Worm (Caenorhabditis elegans) whole organism, late embryonic: ENCODE results near the gene sre-32.

Experiments used
- ama-1 ChIP-seq: fragments of 150-350 bp; optimal IDR thresholded peaks from 2 replicates; lab custom pipeline; 2014
- ceh-2 ChIP-seq: sonication (generic microtip); optimal IDR thresholded peaks from 2 replicates; lab custom pipeline; 2016; ENCODE audit warnings: missing genotype, missing genetic modification characterization, missing compliant biosample characterization
- ceh-30 ChIP-seq: fragments of 150-350 bp; optimal IDR thresholded peaks from 2 replicates; lab custom pipeline; 2014; ENCODE audit warnings: missing biosample characterization, missing genetic modification characterization
- ceh-45 ChIP-seq: fragments of 200-800 bp; sonication (Bioruptor generic); IDR thresholded peaks from 2 replicates; pipeline ENCODE4 v1.3.6; 2022; ENCODE audit warnings: missing genetic modification reagents, missing genetic modification characterization, missing compliant biosample characterization
- che-1 ChIP-seq: sonication (generic microtip); optimal IDR thresholded peaks from 2 replicates; lab custom pipeline; 2016; ENCODE audit warnings: mild to moderate bottlenecking, missing genetic modification characterization, missing compliant biosample characterization
- dve-1 ChIP-seq: sonication (generic microtip); optimal IDR thresholded peaks from 2 replicates; lab custom pipeline; 2017; ENCODE audit warnings: antibody characterized with exemption, mild to moderate bottlenecking, missing genetic modification characterization, missing compliant biosample characterization
- elt-2 ChIP-seq: sonication (generic microtip); optimal IDR thresholded peaks from 2 replicates; lab custom pipeline; 2016; ENCODE audit warnings: missing genetic modification reagents, missing genetic modification characterization, missing compliant biosample characterization
- fax-1 ChIP-seq: sonication (generic microtip); optimal IDR thresholded peaks from 2 replicates; lab custom pipeline; 2016; ENCODE audit warnings: missing genotype, missing genetic modification characterization, missing compliant biosample characterization
- fkh-10 ChIP-seq: fragments of 150-350 bp; optimal IDR thresholded peaks from 2 replicates; lab custom pipeline; 2014; ENCODE audit warnings: missing biosample characterization, missing genetic modification reagents, missing genetic modification characterization
- hlh-15 ChIP-seq: sonication (generic microtip); optimal IDR thresholded peaks from 2 replicates; lab custom pipeline; 2016; ENCODE audit warnings: missing genetic modification characterization, missing compliant biosample characterization
- pat-9 ChIP-seq: fragments of 200-800 bp; sonication (Bioruptor generic); optimal IDR thresholded peaks from 2 replicates; lab custom pipeline; 2018; ENCODE audit warnings: mild to moderate bottlenecking, missing genetic modification characterization, moderate library complexity, missing compliant biosample characterization
- pha-4 ChIP-seq: fragments of 150-350 bp; optimal IDR thresholded peaks from 2 replicates; lab custom pipeline; 2018; ENCODE audit warnings: missing biosample characterization, missing genetic modification reagents, missing genetic modification characterization
- pqm-1 ChIP-seq: sonication (generic microtip); optimal IDR thresholded peaks from 2 replicates; lab custom pipeline; 2016; ENCODE audit warnings: missing genetic modification characterization, missing compliant biosample characterization
- tbx-2 ChIP-seq: sonication (generic microtip); optimal IDR thresholded peaks from 2 replicates; lab custom pipeline; 2016; ENCODE audit warnings: missing genetic modification characterization, missing compliant biosample characterization

DNA sequence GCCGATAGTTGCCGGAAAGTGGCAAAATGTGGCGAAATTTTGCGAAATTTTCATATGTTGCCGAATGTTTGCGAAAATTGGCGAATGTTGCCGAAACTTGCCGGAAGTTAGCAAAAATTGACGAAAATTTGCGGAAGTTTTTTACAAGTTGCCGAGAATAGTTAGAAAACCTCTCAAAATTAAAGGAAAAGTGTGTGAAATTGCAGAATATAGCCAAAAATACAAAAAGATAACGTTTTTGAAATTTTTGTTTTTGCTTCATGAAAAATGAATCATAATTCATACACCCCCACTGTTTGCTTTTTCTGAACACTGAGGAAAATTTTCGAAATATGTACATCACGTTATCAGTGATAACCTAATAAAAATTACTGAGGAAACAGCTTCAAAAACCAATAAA lies 25.1 kb upstream of the sre-32 start:
- TF ChIP-seq ceh-2 (no peak), elt-2 (no peak), pat-9 (no peak), fax-1 (no peak), ceh-30 (no peak), ama-1 (lab: Kevin White, UChicago) (no peak), ceh-45 (GFP tag; lab: Robert Waterston, UW) (no peak), pqm-1 (no peak), hlh-15 (tag; lab: Kevin White, UChicago) (no peak), che-1 (no peak), tbx-2 (no peak), pha-4 (tag; lab: Kevin White, UChicago) (no peak), dve-1 (tag; lab: Kevin White, UChicago) (no peak), fkh-10 (GFP tag; lab: Kevin White, UChicago) (no peak)
